Fruit fly (Drosophila melanogaster) whole organism, pupa: ENCODE data around the gene CG7985.

Source experiments
- CG10348 ChIP-seq: fragments of 200-800 bp; sonication (Bioruptor generic); IDR thresholded peaks from 2 replicates; pipeline ENCODE4 v1.3.6; 2022; ENCODE audit warnings: missing biosample characterization, missing genetic modification characterization
- CG14655 ChIP-seq: fragments of 200-800 bp; sonication (Bioruptor generic); optimal IDR thresholded peaks from 3 replicates; lab custom pipeline; 2017; ENCODE audit warnings: mild to moderate bottlenecking, missing biosample characterization, missing genetic modification reagents, missing genetic modification characterization
- CG15710 ChIP-seq: fragments of 200-800 bp; sonication (Bioruptor generic); optimal IDR thresholded peaks from 2 replicates; lab custom pipeline; 2018; ENCODE audit warnings: missing biosample characterization, mild to moderate bottlenecking, missing genetic modification characterization, moderate library complexity
- CG17806 ChIP-seq: fragments of 200-800 bp; sonication (Bioruptor generic); optimal IDR thresholded peaks from 2 replicates; lab custom pipeline; 2018; ENCODE audit warnings: missing biosample characterization, mild to moderate bottlenecking, missing genetic modification characterization, moderate library complexity
- CG34367 ChIP-seq: fragments of 200-800 bp; sonication (Bioruptor generic); optimal IDR thresholded peaks from 2 replicates; lab custom pipeline; 2018; ENCODE audit warnings: missing biosample characterization, mild to moderate bottlenecking, missing genetic modification characterization
- CG4496 ChIP-seq: fragments of 200-800 bp; sonication (Bioruptor generic); IDR thresholded peaks from 3 replicates; pipeline ENCODE4 v1.3.6; 2022; ENCODE audit warnings: missing biosample characterization, missing genetic modification characterization
- CG8159 ChIP-seq: fragments of 200-800 bp; sonication (Bioruptor generic); optimal IDR thresholded peaks from 3 replicates; lab custom pipeline; 2018; ENCODE audit warnings: missing biosample characterization, mild to moderate bottlenecking, missing genetic modification characterization, moderate library complexity
- CG8301 ChIP-seq: fragments of 200-800 bp; sonication (Bioruptor generic); optimal IDR thresholded peaks from 2 replicates; lab custom pipeline; 2018; ENCODE audit warnings: missing biosample characterization, mild to moderate bottlenecking, missing genetic modification characterization
- CG9948 ChIP-seq: fragments of 200-800 bp; sonication (Bioruptor generic); optimal IDR thresholded peaks from 2 replicates; lab custom pipeline; 2018; ENCODE audit warnings: missing biosample characterization, mild to moderate bottlenecking, missing genetic modification characterization, moderate library complexity
- Pif1A ChIP-seq: fragments of 200-800 bp; sonication (Bioruptor generic); optimal IDR thresholded peaks from 3 replicates; lab custom pipeline; 2016; ENCODE audit warnings: missing biosample characterization, missing genetic modification characterization
- fd96Ca ChIP-seq: fragments of 200-800 bp; sonication (Bioruptor generic); IDR thresholded peaks from 3 replicates; pipeline ENCODE4 v1.3.6; 2022; ENCODE audit warnings: missing biosample characterization, missing genetic modification characterization
- gl ChIP-seq: fragments of 200-800 bp; sonication (Bioruptor generic); optimal IDR thresholded peaks from 2 replicates; lab custom pipeline; 2018; ENCODE audit warnings: missing biosample characterization, mild to moderate bottlenecking, missing genetic modification characterization
- rn ChIP-seq: fragments of 200-800 bp; sonication (Bioruptor generic); IDR thresholded peaks from 2 replicates; pipeline ENCODE4 v1.3.6; 2022; ENCODE audit warnings: missing biosample characterization, missing genetic modification characterization

CG7985 gene

DNA sequence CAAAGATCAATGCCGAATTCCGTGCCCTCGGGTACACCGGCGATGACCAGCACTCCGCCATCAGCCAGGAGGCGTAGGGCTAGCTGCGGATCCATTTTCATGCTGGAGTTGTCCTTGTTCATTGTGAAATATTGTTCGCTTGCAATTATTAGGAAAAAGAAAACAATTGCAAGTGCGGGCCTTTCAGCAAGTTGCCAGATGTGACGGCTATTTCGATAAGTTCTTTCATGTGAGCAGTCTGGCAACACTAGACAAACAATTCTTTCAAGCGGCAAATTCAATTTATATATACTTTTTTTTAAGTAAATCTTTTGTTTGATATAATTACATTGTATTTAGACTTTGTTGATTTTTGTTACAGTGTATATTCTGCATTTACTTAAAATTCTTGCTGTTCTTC lies 52.9 kb downstream of the CG7985 start, which contains the start of gene CG12320:
TSS of gene CG12320 (minus strand) at position 157 of the 400 bp plus-strand sequence.
- TF ChIP-seq rn (GFP tag; lab: Robert Waterston, UW) (no peak), CG14655 (no peak)
- TF ChIP-seq, all 21 proteins: peak for 0

- no peak for TF ChIP-seq Pif1A (GFP tag; lab: Kevin White, UChicago)
- no peak for TF ChIP-seq fd96Ca
- TF ChIP-seq CG10348 (GFP tag; lab: Robert Waterston, UW): no peak
- TF ChIP-seq CG9948: no peak
- no peak for TF ChIP-seq CG34367
- TF ChIP-seq CG15710 (tag; lab: Kevin White, UChicago): no peak
These were observed 55.6 kb downstream of the CG7985 start, which contains the start of the genes Ada2a, Polr2D, Tgs1 and moi for dm6 chr3R:18255281-18255680. Gene Ada2a (minus strand): TSS chr3R:18255487. Gene Polr2D (minus strand): TSS chr3R:18255487. Gene Tgs1 (plus strand): TSS chr3R:18255530. Gene moi (plus strand): TSS chr3R:18255530.

DNA sequence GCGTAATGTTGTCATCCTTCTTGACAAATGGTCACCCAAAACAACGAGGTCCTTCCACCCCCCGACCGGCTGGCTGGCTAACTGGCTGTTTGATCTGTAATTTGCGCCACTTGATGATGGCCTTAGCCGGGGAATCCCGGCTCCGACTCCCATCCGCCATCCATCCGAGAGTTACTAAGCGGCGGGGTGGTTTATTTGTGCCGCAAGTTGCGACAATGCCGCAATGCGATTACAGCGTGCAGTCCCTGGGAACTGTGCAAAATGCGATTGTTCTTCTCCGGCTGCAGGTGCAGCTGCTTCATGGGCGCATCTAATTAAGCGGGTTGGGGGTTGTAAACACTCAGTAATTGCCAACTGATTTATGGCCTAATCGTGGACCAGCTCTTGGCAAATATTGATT lies 60.4 kb downstream of the CG7985 start:
- TF ChIP-seq CG4496: no peak
- no peak for TF ChIP-seq CG14655
- no peak for TF ChIP-seq rn (GFP tag; lab: Robert Waterston, UW)
- no peak for TF ChIP-seq CG8159
- TF ChIP-seq Pif1A (GFP tag; lab: Kevin White, UChicago): no peak
- no peak for TF ChIP-seq gl (tag; lab: Kevin White, UChicago)
- no peak for TF ChIP-seq CG17806 (tag; lab: Kevin White, UChicago)
- no peak for TF ChIP-seq CG10348 (GFP tag; lab: Robert Waterston, UW)

dm6 chr3R:18261602-18262001 lies 61.9 kb downstream of the CG7985 start:
- no peak for TF ChIP-seq CG15710 (tag; lab: Kevin White, UChicago)
- no peak for TF ChIP-seq CG8301 (tag; lab: Kevin White, UChicago)
